Worm (Caenorhabditis elegans): ENCODE measurements around the gene ocr-2.
A peak's percentile ranks its signal among the peaks of the same experiment; 100 is the strongest.

ocr-2 gene

DNA sequence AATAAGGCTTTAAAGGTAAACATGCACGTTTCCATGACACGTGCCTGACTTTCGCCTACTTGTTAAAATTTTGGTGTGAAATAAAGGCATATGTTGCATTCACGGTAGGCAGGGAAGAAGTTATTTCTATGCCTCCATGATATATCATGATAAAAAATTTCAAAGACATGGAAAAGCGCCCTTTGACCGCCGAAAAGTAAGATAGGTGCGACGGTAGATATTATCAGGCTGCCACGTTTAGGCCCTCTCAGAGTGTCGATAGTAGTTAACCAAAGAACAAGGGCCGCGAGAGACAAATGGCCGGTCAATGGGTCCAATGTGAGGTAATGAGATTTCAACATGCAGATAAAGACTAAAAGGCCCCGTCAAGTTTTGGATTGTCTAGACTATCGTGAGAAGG is 23.3 kb upstream of the ocr-2 start:
- TF ChIP-seq efl-1 (optimal IDR thresholded peaks at IDR 0.05): no peak
- TF ChIP-seq efl-1 (GFP tag; optimal IDR thresholded peaks at IDR 0.05 in 1 of 2): peak in 1 of 2 experiments; percentile 70
- peak; percentile 15 for TF ChIP-seq blmp-1 (tag; optimal IDR thresholded peaks at IDR 0.05)
- no peak for TF ChIP-seq mab-9 (GFP tag; IDR thresholded peaks at IDR 0.05)
- TF ChIP-seq nhr-85 (tag): peak; percentile 84
- no peak for TF ChIP-seq lin-14 (GFP tag; optimal IDR thresholded peaks at IDR 0.05)
- no peak for TF ChIP-seq mef-2 (tag; optimal IDR thresholded peaks at IDR 0.05)
- TF ChIP-seq nhr-76 (tag; optimal IDR thresholded peaks at IDR 0.05): no peak
- peak; percentile 3 for TF ChIP-seq rnt-1 (tag; optimal IDR thresholded peaks at IDR 0.05)

ce11 chrIV:8241312-8241833 is 21.5 kb upstream of the ocr-2 start:
- peak; percentile 58 for TF ChIP-seq lin-14 (GFP tag; optimal IDR thresholded peaks at IDR 0.05)
- TF ChIP-seq efl-1 (optimal IDR thresholded peaks at IDR 0.05): no peak
- peak in 1 of 2 experiments; percentile 88 for TF ChIP-seq efl-1 (GFP tag; optimal IDR thresholded peaks at IDR 0.05 in 1 of 2)
- TF ChIP-seq blmp-1 (tag; optimal IDR thresholded peaks at IDR 0.05): peak; percentile 76
- TF ChIP-seq nhr-85 (tag): peak; percentile 49
- no peak for TF ChIP-seq lin-15B (tag; optimal IDR thresholded peaks at IDR 0.05)

ce11 chrIV:8239584-8239983 is 19.7 kb upstream of the ocr-2 start:
- no peak for TF ChIP-seq sup-37 (GFP tag; optimal IDR thresholded peaks at IDR 0.05)
- peak; percentile 34 for TF ChIP-seq elt-2 (tag; optimal IDR thresholded peaks at IDR 0.05)

DNA sequence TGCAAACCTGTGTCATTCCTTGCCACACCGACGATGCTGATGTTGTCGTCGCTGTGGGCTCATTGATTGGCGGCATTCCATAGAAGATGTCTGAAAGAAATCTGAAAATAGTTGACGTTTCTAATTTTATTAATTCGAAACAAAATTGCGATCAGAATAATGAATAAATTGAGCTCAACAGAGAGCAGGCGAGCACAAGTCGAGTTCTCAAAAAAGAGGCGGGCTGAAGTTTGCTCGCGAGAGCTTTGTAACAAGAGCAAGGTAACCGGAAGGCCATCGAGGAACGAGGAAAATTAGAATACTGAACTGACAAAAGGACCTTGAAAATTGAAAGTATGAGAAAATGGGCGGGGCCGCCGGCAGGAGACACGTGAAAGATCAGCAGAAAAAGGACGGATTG is 16.6 kb upstream of the ocr-2 start, which contains the start of gene nhr-66:
TSS of gene nhr-66 (minus strand) at position 101 of the 400 bp plus-strand sequence.
- TF ChIP-seq blmp-1 (tag; optimal IDR thresholded peaks at IDR 0.05) (peak; percentile 44), mab-9 (GFP tag; IDR thresholded peaks at IDR 0.05) (no peak)

- TF ChIP-seq mep-1 (tag; optimal IDR thresholded peaks at IDR 0.05) (peak; percentile 11), nhr-47 (tag; optimal IDR thresholded peaks at IDR 0.05) (peak; percentile 48), fkh-8 (tag; optimal IDR thresholded peaks at IDR 0.05) (peak; percentile 80), nhr-11 (tag; optimal IDR thresholded peaks at IDR 0.05) (no peak), efl-1 (optimal IDR thresholded peaks at IDR 0.05) (no peak), efl-1 (GFP tag; optimal IDR thresholded peaks at IDR 0.05 in 1 of 2) (no peak), ceh-90 (tag; optimal IDR thresholded peaks at IDR 0.05) (peak; percentile 48), lsy-2 (tag; optimal IDR thresholded peaks at IDR 0.05) (peak in 1 of 2 experiments; percentile 1), nhr-19 (GFP tag; conservative IDR thresholded peaks at IDR 0.05) (0 out of 2 replicates have a peak, but pooled peaks have one; percentile 12), rnt-1 (tag; optimal IDR thresholded peaks at IDR 0.05) (no peak), dsc-1 (tag; optimal IDR thresholded peaks at IDR 0.05) (peak; percentile 45), pqm-1 (tag; optimal IDR thresholded peaks at IDR 0.05) (no peak), lir-3 (tag; optimal IDR thresholded peaks at IDR 0.05; ENCODE audit: poor library complexity) (no peak), nhr-20 (tag; optimal IDR thresholded peaks at IDR 0.05) (peak; percentile 15), egl-13 (tag; optimal IDR thresholded peaks at IDR 0.05) (peak; percentile 3), swsn-7 (tag; optimal IDR thresholded peaks at IDR 0.05) (peak; percentile 7), nhr-71 (tag; optimal IDR thresholded peaks at IDR 0.05) (peak; percentile 59), lin-14 (GFP tag; optimal IDR thresholded peaks at IDR 0.05) (peak; percentile 54), sox-4 (tag; optimal IDR thresholded peaks at IDR 0.05) (peak; percentile 23), fkh-10 (GFP tag; optimal IDR thresholded peaks at IDR 0.05) (peak; percentile 1)
Observed at ce11 chrIV:8235114-8235686, 15.3 kb upstream of the ocr-2 start.

- TF ChIP-seq grh-1 (GFP tag; IDR thresholded peaks at IDR 0.05) (no peak), mdl-1 (tag; optimal IDR thresholded peaks at IDR 0.05) (peak in 1 of 2 experiments; percentile 31), nhr-20 (tag; optimal IDR thresholded peaks at IDR 0.05) (peak; percentile 59), nhr-71 (tag; optimal IDR thresholded peaks at IDR 0.05) (peak; percentile 1), aha-1 (tag; optimal IDR thresholded peaks at IDR 0.05) (no peak), C34B4.2 (tag; optimal IDR thresholded peaks at IDR 0.05) (no peak), alr-1 (tag; optimal IDR thresholded peaks at IDR 0.05; ENCODE audit: borderline replicate concordance) (no peak), elt-3 (tag; optimal IDR thresholded peaks at IDR 0.05) (peak in 1 of 6 experiments; percentile 0), rnt-1 (tag; optimal IDR thresholded peaks at IDR 0.05) (no peak), hpl-2 (GFP tag; optimal IDR thresholded peaks at IDR 0.05) (no peak), blmp-1 (tag; optimal IDR thresholded peaks at IDR 0.05) (peak; percentile 57), snu-23 (GFP tag; optimal IDR thresholded peaks at IDR 0.05) (peak; percentile 22), swsn-7 (tag; optimal IDR thresholded peaks at IDR 0.05) (no peak), lsy-2 (tag; optimal IDR thresholded peaks at IDR 0.05) (no peak), ama-1 (optimal IDR thresholded peaks at IDR 0.05) (no peak), zag-1 (tag; optimal IDR thresholded peaks at IDR 0.05) (no peak), lin-14 (GFP tag; optimal IDR thresholded peaks at IDR 0.05) (peak; percentile 39), fos-1 (tag; optimal IDR thresholded peaks at IDR 0.05) (no peak), efl-1 (optimal IDR thresholded peaks at IDR 0.05) (no peak), efl-1 (GFP tag; optimal IDR thresholded peaks at IDR 0.05 in 1 of 2) (peak in 1 of 2 experiments; percentile 75)
Observed at ce11 chrIV:8234088-8234496, 14.2 kb upstream of the ocr-2 start.
